Fruit fly (Drosophila melanogaster): ENCODE results near the gene CG43060.

Gene CG43060

dm6 chr3R:8029496-8030013, 11.5 kb upstream of the CG43060 start, which contains the start of gene ImpE3:
Gene ImpE3 (minus strand): TSS chr3R:8029546.
- TF ChIP-seq Rel (GFP tag; optimal IDR thresholded peaks at IDR 0.05) (peak; percentile 2), Rel (tag; optimal IDR thresholded peaks at IDR 0.05) (peak; percentile 96), sage (GFP tag; optimal IDR thresholded peaks at IDR 0.05) (peak; percentile 63), GATAd (GFP tag; optimal IDR thresholded peaks at IDR 0.05) (no peak), fru (GFP tag; optimal IDR thresholded peaks at IDR 0.05) (peak; percentile 79), OdsH (GFP tag; optimal IDR thresholded peaks at IDR 0.05) (peak; percentile 63), Hr78 (GFP tag; optimal IDR thresholded peaks at IDR 0.05) (no peak), br (GFP tag; optimal IDR thresholded peaks at IDR 0.05) (peak; percentile 67), ey (GFP tag; optimal IDR thresholded peaks at IDR 0.05) (peak; percentile 59), sv (GFP tag; optimal IDR thresholded peaks at IDR 0.05) (no peak), rgr (GFP tag; optimal IDR thresholded peaks at IDR 0.05) (peak; percentile 66), jim (GFP tag; optimal IDR thresholded peaks at IDR 0.05) (no peak), woc (GFP tag; optimal IDR thresholded peaks at IDR 0.05) (peak; percentile 91), N (GFP tag; optimal IDR thresholded peaks at IDR 0.05) (no peak), CG32264 (GFP tag; optimal IDR thresholded peaks at IDR 0.05) (peak; percentile 14), HLH106 (tag; optimal IDR thresholded peaks at IDR 0.05) (peak; percentile 74), dl (GFP tag; optimal IDR thresholded peaks at IDR 0.05; ENCODE audit: insufficient read depth in 1 of 2, partially characterized antibody in 2 of 2) (no peak), Hnf4 (GFP tag; optimal IDR thresholded peaks at IDR 0.05) (no peak), Hr83 (GFP tag; optimal IDR thresholded peaks at IDR 0.05; ENCODE audit: poor library complexity, severe bottlenecking) (no peak), Mio (GFP tag; optimal IDR thresholded peaks at IDR 0.05) (no peak), brk (GFP tag; optimal IDR thresholded peaks at IDR 0.05) (no peak), Dfd (GFP tag; optimal IDR thresholded peaks at IDR 0.05) (no peak), lola (GFP tag; optimal IDR thresholded peaks at IDR 0.05) (no peak), psq (GFP tag; optimal IDR thresholded peaks at IDR 0.05) (peak; percentile 61), pan (optimal IDR thresholded peaks at IDR 0.05) (no peak), usp (GFP tag; optimal IDR thresholded peaks at IDR 0.05) (no peak), Dif (GFP tag; optimal IDR thresholded peaks at IDR 0.05; ENCODE audit: partially characterized antibody) (no peak), dsf (GFP tag; optimal IDR thresholded peaks at IDR 0.05; ENCODE audit: borderline replicate concordance) (no peak), Myc (optimal IDR thresholded peaks at IDR 0.05) (no peak), Abd-B (GFP tag; optimal IDR thresholded peaks at IDR 0.05) (no peak), h (GFP tag; optimal IDR thresholded peaks at IDR 0.05) (peak; percentile 75), dmrt93B (GFP tag; optimal IDR thresholded peaks at IDR 0.05) (peak; percentile 30), CG9705 (GFP tag; optimal IDR thresholded peaks at IDR 0.05) (peak; percentile 46), foxo (GFP tag; optimal IDR thresholded peaks at IDR 0.05) (peak in 1 of 2 experiments; percentile 76), CrebA (GFP tag; optimal IDR thresholded peaks at IDR 0.05; ENCODE audit: borderline replicate concordance) (no peak), Vsx2 (GFP tag; optimal IDR thresholded peaks at IDR 0.05; ENCODE audit: partially characterized antibody) (no peak), Jra (GFP tag; optimal IDR thresholded peaks at IDR 0.05) (no peak), Sp1 (GFP tag; optimal IDR thresholded peaks at IDR 0.05) (peak; percentile 80), tai (GFP tag; optimal IDR thresholded peaks at IDR 0.05) (no peak)

DNA sequence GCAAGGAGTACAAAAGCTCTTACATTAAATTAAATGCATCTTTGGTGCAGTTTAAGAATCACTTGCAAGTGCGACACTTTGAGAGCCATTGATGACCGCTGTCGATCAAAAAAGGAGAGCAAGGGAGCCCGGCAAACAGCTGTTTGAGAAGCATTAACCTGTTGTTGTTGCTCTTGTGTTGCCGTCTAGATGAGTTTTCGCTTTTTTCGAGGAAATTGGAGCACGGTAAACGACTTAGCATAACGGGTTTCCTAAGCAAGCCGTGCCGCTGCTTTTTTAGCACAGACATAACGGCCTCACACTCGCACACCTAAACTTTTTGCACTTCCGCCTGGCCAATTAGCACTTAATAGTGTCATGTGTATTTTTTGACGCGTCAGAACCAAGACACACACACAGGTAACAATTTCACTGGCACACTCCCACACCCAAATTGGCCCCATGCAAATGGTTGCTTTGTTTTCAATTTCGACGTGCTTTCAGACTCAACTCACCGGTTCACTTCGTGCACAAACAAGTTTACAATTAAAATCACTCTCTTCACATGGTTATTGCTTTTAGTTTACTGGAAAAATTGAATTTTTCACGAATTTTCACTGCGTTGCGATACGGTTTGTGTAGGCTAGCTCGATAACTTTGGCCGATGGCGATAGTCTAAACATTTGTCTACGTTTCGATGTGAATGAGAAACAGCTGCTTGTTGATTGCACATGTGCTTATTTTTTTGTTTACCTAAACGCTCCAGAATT, 10.7 kb upstream of the CG43060 start, which contains the start of the genes CG10903 and CG2747:
CG10903 (plus strand) TSS at position 261 of the 749 bp plus-strand sequence.
CG2747 (minus strand) TSS at position 640 of the 749 bp plus-strand sequence.
- no peak for TF ChIP-seq jim (GFP tag; optimal IDR thresholded peaks at IDR 0.05)
- TF ChIP-seq Myc (optimal IDR thresholded peaks at IDR 0.05), result peak; percentile 76
- TF ChIP-seq h (GFP tag; optimal IDR thresholded peaks at IDR 0.05), result peak; percentile 50
- no peak for TF ChIP-seq OdsH (GFP tag; optimal IDR thresholded peaks at IDR 0.05)
- no peak for TF ChIP-seq pan (optimal IDR thresholded peaks at IDR 0.05)
- no peak for TF ChIP-seq br (GFP tag; optimal IDR thresholded peaks at IDR 0.05)
- TF ChIP-seq Jra (GFP tag; optimal IDR thresholded peaks at IDR 0.05), result peak; percentile 3
- TF ChIP-seq ey (GFP tag; optimal IDR thresholded peaks at IDR 0.05), result no peak
- TF ChIP-seq Vsx2 (GFP tag; optimal IDR thresholded peaks at IDR 0.05; ENCODE audit: partially characterized antibody), result peak; percentile 37
- TF ChIP-seq CrebA (GFP tag; optimal IDR thresholded peaks at IDR 0.05; ENCODE audit: borderline replicate concordance), result no peak
- peak; percentile 3 for TF ChIP-seq rgr (GFP tag; optimal IDR thresholded peaks at IDR 0.05)
- TF ChIP-seq sage (GFP tag; optimal IDR thresholded peaks at IDR 0.05), result no peak
- peak; percentile 24 for TF ChIP-seq Hnf4 (GFP tag; optimal IDR thresholded peaks at IDR 0.05)
- TF ChIP-seq N (GFP tag; optimal IDR thresholded peaks at IDR 0.05), result no peak
- peak; percentile 26 for TF ChIP-seq brk (GFP tag; optimal IDR thresholded peaks at IDR 0.05)
